Fruit fly (Drosophila melanogaster): ENCODE measurements around the gene aly.

Gene aly

dm6 chr3L:3058970-3059883 is 32.9 kb upstream of the aly start (continued):
- TF ChIP-seq org-1 (GFP tag; optimal IDR thresholded peaks at IDR 0.05) (no peak), Kr (GFP tag; optimal IDR thresholded peaks at IDR 0.05) (no peak), gsb-n (tag; optimal IDR thresholded peaks at IDR 0.05) (peak; percentile 47), CG6254 (GFP tag; optimal IDR thresholded peaks at IDR 0.05) (no peak), CG17361 (GFP tag; IDR thresholded peaks at IDR 0.05) (peak; percentile 70; the same call in 2 of the 3 replicates), so (GFP tag; IDR thresholded peaks at IDR 0.05) (no peak), Dref (GFP tag; IDR thresholded peaks at IDR 0.05) (no peak), Spps (tag; optimal IDR thresholded peaks at IDR 0.05) (peak; percentile 22), CG9727 (GFP tag; optimal IDR thresholded peaks at IDR 0.05) (peak; percentile 24), CG18476 (GFP tag; optimal IDR thresholded peaks at IDR 0.05) (no peak), tll (GFP tag; optimal IDR thresholded peaks at IDR 0.05) (no peak), Gug (GFP tag; IDR thresholded peaks at IDR 0.05) (no peak), CG15696 (tag; optimal IDR thresholded peaks at IDR 0.05) (peak; percentile 47), CG10366 (GFP tag; IDR thresholded peaks at IDR 0.05) (no peak), yki (optimal IDR thresholded peaks at IDR 0.05) (no peak), BtbVII (GFP tag; optimal IDR thresholded peaks at IDR 0.05) (peak; percentile 1), Xrp1 (GFP tag; IDR thresholded peaks at IDR 0.05) (no peak), Oaz (GFP tag; IDR thresholded peaks at IDR 0.05) (no peak), gsb (GFP tag; IDR thresholded peaks at IDR 0.05) (no peak), CG5180 (GFP tag; optimal IDR thresholded peaks at IDR 0.05) (peak; percentile 30), Lhr (GFP tag; optimal IDR thresholded peaks at IDR 0.05) (no peak), CG17385 (GFP tag; optimal IDR thresholded peaks at IDR 0.05) (no peak), p53 (GFP tag; optimal IDR thresholded peaks at IDR 0.05) (no peak), z (GFP tag; IDR thresholded peaks at IDR 0.05) (0 out of 3 replicates have a peak, but pooled peaks have one; percentile 8), CG14965 (GFP tag; optimal IDR thresholded peaks at IDR 0.05; ENCODE audit: borderline replicate concordance) (no peak), Fer1 (GFP tag; optimal IDR thresholded peaks at IDR 0.05) (no peak), fd102C (GFP tag; optimal IDR thresholded peaks at IDR 0.05) (no peak), HmgZ (tag; optimal IDR thresholded peaks at IDR 0.05) (no peak), Lpt (GFP tag; optimal IDR thresholded peaks at IDR 0.05) (no peak), ssp (GFP tag; IDR thresholded peaks at IDR 0.05) (no peak), stc (GFP tag; IDR thresholded peaks at IDR 0.05) (no peak), CG13287 (GFP tag; IDR thresholded peaks at IDR 0.05; ENCODE audit: partially characterized antibody) (no peak), crol (GFP tag; IDR thresholded peaks at IDR 0.05) (peak; percentile 51), bsh (GFP tag; optimal IDR thresholded peaks at IDR 0.05) (peak in 1 of 2 experiments; percentile 49), CG30403 (GFP tag; optimal IDR thresholded peaks at IDR 0.05) (peak; percentile 37), CG2678 (tag; optimal IDR thresholded peaks at IDR 0.05) (peak; percentile 54), dmrt99B (tag; optimal IDR thresholded peaks at IDR 0.05) (peak; percentile 50), CG15514 (GFP tag; optimal IDR thresholded peaks at IDR 0.05) (no peak), CG7987 (GFP tag; optimal IDR thresholded peaks at IDR 0.05) (no peak), CG12744 (GFP tag; optimal IDR thresholded peaks at IDR 0.05) (no peak), pzg (GFP tag; optimal IDR thresholded peaks at IDR 0.05) (no peak), CG16779 (GFP tag; IDR thresholded peaks at IDR 0.05) (no peak), ems (GFP tag; optimal IDR thresholded peaks at IDR 0.05) (peak; percentile 18), dm (GFP tag; optimal IDR thresholded peaks at IDR 0.05) (no peak), slou (GFP tag; optimal IDR thresholded peaks at IDR 0.05) (no peak), sd (tag; optimal IDR thresholded peaks at IDR 0.05) (peak; percentile 98), CG3407 (GFP tag; optimal IDR thresholded peaks at IDR 0.05) (no peak), CG7839 (tag; optimal IDR thresholded peaks at IDR 0.05) (peak; percentile 8), Hr3 (GFP tag; optimal IDR thresholded peaks at IDR 0.05) (peak; percentile 46)

Measured in whole organism, embryonic.